Worm (Caenorhabditis elegans): ENCODE results near the gene W09G12.10.

- TF ChIP-seq unc-62 (GFP tag; optimal IDR thresholded peaks at IDR 0.05): no peak
- TF ChIP-seq pqm-1 (tag; optimal IDR thresholded peaks at IDR 0.05): no peak
- TF ChIP-seq ama-1 (optimal IDR thresholded peaks at IDR 0.05): no peak
- TF ChIP-seq sox-4 (tag; optimal IDR thresholded peaks at IDR 0.05): no peak
- no peak for TF ChIP-seq lin-39 (tag; optimal IDR thresholded peaks at IDR 0.05)
- no peak for TF ChIP-seq nhr-77 (tag; optimal IDR thresholded peaks at IDR 0.05)
- TF ChIP-seq nhr-85 (tag): no peak
- TF ChIP-seq snpc-4 (tag; optimal IDR thresholded peaks at IDR 0.05): no peak
- TF ChIP-seq xbp-1 (tag; optimal IDR thresholded peaks at IDR 0.05): no peak
- TF ChIP-seq nhr-11 (tag; optimal IDR thresholded peaks at IDR 0.05): no peak
- TF ChIP-seq tbx-2 (tag; optimal IDR thresholded peaks at IDR 0.05): no peak
- TF ChIP-seq vab-15 (tag; optimal IDR thresholded peaks at IDR 0.05): no peak
Measured at ce11 chrIV:1216290-1216689, 4.8 kb downstream of the W09G12.10 start, which contains the start of gene W09G12.9.
